Worm (Caenorhabditis elegans) whole organism, L1 larva: ENCODE measurements around the gene dnsn-1.
"Not testable (repeated sequence)": the region's sequence is repeated elsewhere in the genome, so short reads cannot be mapped to it uniquely, and the experiment has no call there.

Experiments used
- C16A3.4 ChIP-seq: fragments of 150-350 bp; optimal IDR thresholded peaks from 2 replicates; lab custom pipeline; 2014; ENCODE audit warnings: missing biosample characterization, missing genetic modification characterization
- F16B12.6 ChIP-seq: fragments of 150-350 bp; optimal IDR thresholded peaks from 2 replicates; lab custom pipeline; 2014; ENCODE audit warnings: missing biosample characterization, missing genetic modification characterization
- aha-1 ChIP-seq: fragments of 150-350 bp; optimal IDR thresholded peaks from 2 replicates; lab custom pipeline; 2014; ENCODE audit warnings: missing biosample characterization, missing genetic modification characterization
- blmp-1 ChIP-seq: fragments of 150-350 bp; optimal IDR thresholded peaks from 2 replicates; lab custom pipeline; 2014; ENCODE audit warnings: missing biosample characterization, missing genetic modification characterization
- ceh-63 ChIP-seq: fragments of 200-800 bp; sonication (Bioruptor generic); optimal IDR thresholded peaks from 2 replicates; lab custom pipeline; 2018; ENCODE audit warnings: mild to moderate bottlenecking, missing genetic modification characterization, missing compliant biosample characterization
- ceh-82 ChIP-seq, 3 experiments: fragments of 150-350 bp in 1 of 3; sonication (generic microtip) in 2 of 3; optimal IDR thresholded peaks; 2 replicates each; lab custom pipeline; 2014 to 2017; ENCODE audit warnings: missing biosample characterization in 3 of 3, missing genetic modification characterization in 3 of 3
- ces-1 ChIP-seq: fragments of 150-350 bp; optimal IDR thresholded peaks from 2 replicates; lab custom pipeline; 2014; ENCODE audit warnings: missing biosample characterization, missing genetic modification reagents, missing genetic modification characterization
- dsc-1 ChIP-seq: sonication (generic microtip); optimal IDR thresholded peaks from 2 replicates; lab custom pipeline; 2016; ENCODE audit warnings: mild to moderate bottlenecking, missing genetic modification characterization, missing compliant biosample characterization
- egl-27 ChIP-seq, 2 experiments: fragments of 150-350 bp in 1 of 2; sonication (generic microtip); optimal IDR thresholded peaks; 3 replicates each; lab custom pipeline; 2017 to 2018; ENCODE audit warnings: missing biosample characterization in 2 of 2, missing genetic modification characterization in 2 of 2, missing genetic modification reagents in 2 of 2
- fkh-4 ChIP-seq: sonication (generic microtip); optimal IDR thresholded peaks from 2 replicates; lab custom pipeline; 2016; ENCODE audit warnings: missing compliant biosample characterization, missing genetic modification characterization, borderline replicate concordance
- grh-1 ChIP-seq: fragments of 200-800 bp; sonication (Bioruptor generic); IDR thresholded peaks from 2 replicates; pipeline ENCODE4 v1.3.6; 2022; ENCODE audit warnings: missing genetic modification reagents, missing genetic modification characterization, missing compliant biosample characterization
- hlh-4 ChIP-seq: sonication (generic microtip); optimal IDR thresholded peaks from 2 replicates; lab custom pipeline; 2016; ENCODE audit warnings: mild to moderate bottlenecking, missing genetic modification characterization, missing compliant biosample characterization
- hpl-2 ChIP-seq: fragments of 150-350 bp; optimal IDR thresholded peaks from 2 replicates; lab custom pipeline; 2014; ENCODE audit warnings: missing biosample characterization, missing genetic modification reagents, missing genetic modification characterization
- jun-1 ChIP-seq: fragments of 150-350 bp; optimal IDR thresholded peaks from 2 replicates; lab custom pipeline; 2014; ENCODE audit warnings: missing biosample characterization, missing genetic modification reagents, missing genetic modification characterization
- lin-13 ChIP-seq: fragments of 150-350 bp; optimal IDR thresholded peaks from 2 replicates; lab custom pipeline; 2014; ENCODE audit warnings: missing biosample characterization, missing genetic modification reagents, missing genetic modification characterization
- lin-14 ChIP-seq: fragments of 200-800 bp; sonication (Bioruptor generic); optimal IDR thresholded peaks from 2 replicates; lab custom pipeline; 2018; ENCODE audit warnings: mild to moderate bottlenecking, missing genetic modification characterization, moderate library complexity, missing compliant biosample characterization
- lin-39 ChIP-seq: fragments of 150-350 bp; optimal IDR thresholded peaks from 2 replicates; lab custom pipeline; 2014; ENCODE audit warnings: missing biosample characterization, missing genetic modification reagents, missing genetic modification characterization
- lir-3 ChIP-seq: sonication (generic microtip); optimal IDR thresholded peaks from 2 replicates; lab custom pipeline; 2016; ENCODE audit warnings: mild to moderate bottlenecking, missing genetic modification characterization, moderate library complexity, missing compliant biosample characterization; ENCODE audit not compliant: poor library complexity
- lsy-2 ChIP-seq, 2 experiments: fragments of 150-350 bp; optimal IDR thresholded peaks; 2 replicates each; lab custom pipeline; 2014; ENCODE audit warnings: missing biosample characterization in 2 of 2, missing genetic modification characterization in 2 of 2
- mab-9 ChIP-seq: fragments of 200-800 bp; sonication (Bioruptor generic); IDR thresholded peaks from 2 replicates; pipeline ENCODE4 v1.3.6; 2022; ENCODE audit warnings: missing genetic modification reagents, missing genetic modification characterization, missing compliant biosample characterization
- mef-2 ChIP-seq: fragments of 150-350 bp; optimal IDR thresholded peaks from 2 replicates; lab custom pipeline; 2014; ENCODE audit warnings: missing biosample characterization, missing genetic modification characterization
- nhr-28 ChIP-seq: fragments of 150-350 bp; optimal IDR thresholded peaks from 2 replicates; lab custom pipeline; 2014; ENCODE audit warnings: missing biosample characterization, missing genetic modification characterization
- nhr-85 ChIP-seq: sonication (generic microtip); peaks from one replicate; lab custom pipeline; 2016; ENCODE audit warnings: missing genetic modification characterization, inconsistent platforms, missing compliant biosample characterization
- nhr-90 ChIP-seq: sonication (generic microtip); optimal IDR thresholded peaks from 2 replicates; lab custom pipeline; 2016; ENCODE audit warnings: mild to moderate bottlenecking, missing genetic modification characterization, missing compliant biosample characterization; ENCODE audit not compliant: poor library complexity
- rnt-1 ChIP-seq: sonication (generic microtip); optimal IDR thresholded peaks from 2 replicates; lab custom pipeline; 2016; ENCODE audit warnings: mild to moderate bottlenecking, missing genetic modification characterization, moderate library complexity, missing compliant biosample characterization
- snu-23 ChIP-seq: sonication (generic microtip); optimal IDR thresholded peaks from 2 replicates; lab custom pipeline; 2016; ENCODE audit warnings: missing genetic modification characterization, missing compliant biosample characterization
- sox-4 ChIP-seq: sonication (generic microtip); optimal IDR thresholded peaks from 2 replicates; lab custom pipeline; 2016; ENCODE audit warnings: missing genetic modification characterization, missing compliant biosample characterization
- sptf-1 ChIP-seq: fragments of 150-350 bp; optimal IDR thresholded peaks from 2 replicates; lab custom pipeline; 2014; ENCODE audit warnings: missing biosample characterization, missing genetic modification characterization
- sup-37 ChIP-seq: fragments of 200-800 bp; sonication (Bioruptor generic); optimal IDR thresholded peaks from 2 replicates; lab custom pipeline; 2018; ENCODE audit warnings: mild to moderate bottlenecking, missing genetic modification characterization, missing compliant biosample characterization
- swsn-7 ChIP-seq: sonication (generic microtip); optimal IDR thresholded peaks from 2 replicates; lab custom pipeline; 2016; ENCODE audit warnings: missing genetic modification characterization, missing compliant biosample characterization
- unc-130 ChIP-seq: fragments of 150-350 bp; optimal IDR thresholded peaks from 2 replicates; lab custom pipeline; 2017; ENCODE audit warnings: missing biosample characterization, missing genetic modification characterization, inconsistent platforms
- unc-30 ChIP-seq: sonication (generic microtip); optimal IDR thresholded peaks from 2 replicates; lab custom pipeline; 2017; ENCODE audit warnings: missing biosample characterization, missing genetic modification characterization
- unc-86 ChIP-seq: sonication (generic microtip); optimal IDR thresholded peaks from 2 replicates; lab custom pipeline; 2016; ENCODE audit warnings: missing genetic modification characterization, missing compliant biosample characterization
- unc-98 ChIP-seq: fragments of 200-800 bp; sonication (Bioruptor generic); IDR thresholded peaks from 2 replicates; pipeline ENCODE4 v1.3.6; 2022; ENCODE audit warnings: missing genetic modification characterization, missing compliant biosample characterization
- vab-15 ChIP-seq: sonication (generic microtip); optimal IDR thresholded peaks from 2 replicates; lab custom pipeline; 2017; ENCODE audit warnings: missing genotype, mild to moderate bottlenecking, missing genetic modification characterization, missing compliant biosample characterization
- xbp-1 ChIP-seq: sonication (generic microtip); optimal IDR thresholded peaks from 2 replicates; lab custom pipeline; 2016; ENCODE audit warnings: missing genetic modification characterization, missing compliant biosample characterization
- zag-1 ChIP-seq: fragments of 150-350 bp; optimal IDR thresholded peaks from 2 replicates; lab custom pipeline; 2014; ENCODE audit warnings: missing biosample characterization, missing genetic modification characterization
- zip-4 ChIP-seq: fragments of 200-800 bp; sonication (Bioruptor generic); optimal IDR thresholded peaks from 2 replicates; lab custom pipeline; 2018; ENCODE audit warnings: mild to moderate bottlenecking, missing genetic modification characterization, moderate library complexity, missing compliant biosample characterization

The dnsn-1 gene

DNA sequence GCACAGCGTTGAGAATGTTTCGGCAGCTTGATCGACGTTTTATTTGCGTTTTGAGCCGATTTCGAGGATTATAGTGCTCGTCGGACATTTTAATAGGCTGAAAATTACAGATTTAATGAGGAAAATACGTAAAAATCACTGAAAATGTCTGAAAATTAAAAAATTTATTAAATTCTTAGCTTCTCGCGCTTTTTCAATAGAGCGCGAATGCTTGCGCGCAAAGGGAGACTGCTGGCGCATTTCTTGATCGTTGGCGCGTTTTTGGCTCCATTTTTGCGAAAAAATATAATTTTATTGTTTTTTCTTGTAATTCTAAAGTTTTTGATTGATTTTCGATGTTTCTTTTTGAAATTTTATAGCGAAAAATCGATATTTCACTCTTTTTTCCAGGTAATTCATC is at the start of gene dnsn-1, which contains the start of gene C24H12.4 (continued):
- TF ChIP-seq rnt-1 (peak; percentile 95), vab-15 (peak; percentile 44), unc-86 (tag; lab: Kevin White, UChicago) (peak; percentile 95), swsn-7 (tag; lab: Kevin White, UChicago) (peak; percentile 97), unc-98 (GFP tag; lab: Robert Waterston, UW) (peak; percentile 62; the same call in 1 of the 2 replicates), sox-4 (tag; lab: Kevin White, UChicago) (peak; percentile 90), lir-3 (tag; lab: Kevin White, UChicago) (peak; percentile 81), dsc-1 (tag; lab: Kevin White, UChicago) (peak; percentile 97), ceh-63 (GFP tag; lab: Kevin White, UChicago) (no peak), snu-23 (GFP tag; lab: Kevin White, UChicago) (peak; percentile 98), nhr-28 (tag; lab: Kevin White, UChicago) (no peak), C16A3.4 (tag; lab: Kevin White, UChicago) (peak; percentile 96), hpl-2 (peak; percentile 54), mef-2 (tag; lab: Kevin White, UChicago) (peak; percentile 49), zip-4 (peak; percentile 86), jun-1 (peak; percentile 88), blmp-1 (tag; lab: Kevin White, UChicago) (peak; percentile 83), lin-13 (GFP tag; lab: Kevin White, UChicago) (peak; percentile 93), nhr-85 (peak; percentile 93), fkh-4 (tag; lab: Kevin White, UChicago) (peak; percentile 31), aha-1 (peak; percentile 75), mab-9 (GFP tag; lab: Robert Waterston, UW) (peak; percentile 86), hlh-4 (no peak), unc-130 (tag; lab: Kevin White, UChicago) (peak; percentile 99), lin-39 (tag; lab: Kevin White, UChicago) (peak; percentile 96), egl-27 (tag; optimal IDR thresholded peaks at IDR 0.05; lab: Kevin White, UChicago) (peak in 1 of 2 experiments; percentile 1), lin-14 (GFP tag; lab: Kevin White, UChicago) (peak; percentile 94), F16B12.6 (tag; lab: Kevin White, UChicago) (peak; percentile 74), ceh-82 (tag; optimal IDR thresholded peaks at IDR 0.05; lab: Kevin White, UChicago) (peak; percentile 96 to 98 (median 97)), zag-1 (tag; lab: Kevin White, UChicago) (peak; percentile 1), xbp-1 (peak; percentile 95), unc-30 (peak; percentile 39)

ce11 chrII:457790-458189 is 47.1 kb upstream of the dnsn-1 start, which contains the start of gene gvd-1:
TSS of gene gvd-1 (minus strand) at chrII:457890.
- peak in 1 of 2 experiments; percentile 10 for TF ChIP-seq lsy-2 (tag; optimal IDR thresholded peaks at IDR 0.05; lab: Kevin White, UChicago)
- peak; percentile 63 for TF ChIP-seq nhr-85
- no peak for TF ChIP-seq hlh-4

ce11 chrII:456371-456770 is 45.6 kb upstream of the dnsn-1 start:
- no peak for TF ChIP-seq grh-1 (GFP tag; lab: Robert Waterston, UW)
- TF ChIP-seq nhr-90 (tag; lab: Kevin White, UChicago) = no peak
- TF ChIP-seq lsy-2 (tag; optimal IDR thresholded peaks at IDR 0.05; lab: Kevin White, UChicago) = peak; percentile 65 to 83
- TF ChIP-seq lin-13 (GFP tag; lab: Kevin White, UChicago) = peak; percentile 52

ce11 chrII:454646-455045 is 43.9 kb upstream of the dnsn-1 start, which contains the start of gene W10D9.1:
TSS of gene W10D9.1 (plus strand) at chrII:454946.
- TF ChIP-seq sptf-1 (tag; lab: Kevin White, UChicago); sup-37 (GFP tag; lab: Kevin White, UChicago); ces-1 (GFP tag; lab: Kevin White, UChicago): not testable (repeated sequence)
